Worm (Caenorhabditis elegans) whole organism, L1 larva: Measurements from ENCODE around the gene T01E8.8.

ENCODE experiments used
- C04F5.9 ChIP-seq: sonication (generic microtip); optimal IDR thresholded peaks from 2 replicates; lab custom pipeline; 2016; ENCODE audit warnings: missing genetic modification characterization, missing compliant biosample characterization
- C16A3.4 ChIP-seq: fragments of 150-350 bp; optimal IDR thresholded peaks from 2 replicates; lab custom pipeline; 2014; ENCODE audit warnings: missing biosample characterization, missing genetic modification characterization
- Y116A8C.19 ChIP-seq: sonication (generic microtip); optimal IDR thresholded peaks from 2 replicates; lab custom pipeline; 2016; ENCODE audit warnings: missing compliant biosample characterization, missing genetic modification characterization, borderline replicate concordance
- aha-1 ChIP-seq: fragments of 150-350 bp; optimal IDR thresholded peaks from 2 replicates; lab custom pipeline; 2014; ENCODE audit warnings: missing biosample characterization, missing genetic modification characterization
- ceh-8 ChIP-seq: fragments of 200-800 bp; sonication (Bioruptor generic); optimal IDR thresholded peaks from 2 replicates; lab custom pipeline; 2018; ENCODE audit warnings: mild to moderate bottlenecking, missing genetic modification characterization, moderate library complexity, missing compliant biosample characterization
- ceh-82 ChIP-seq, 3 experiments: fragments of 150-350 bp in 1 of 3; sonication (generic microtip) in 2 of 3; optimal IDR thresholded peaks; 2 replicates each; lab custom pipeline; 2014 to 2017; ENCODE audit warnings: missing biosample characterization in 3 of 3, missing genetic modification characterization in 3 of 3
- ces-1 ChIP-seq: fragments of 150-350 bp; optimal IDR thresholded peaks from 2 replicates; lab custom pipeline; 2014; ENCODE audit warnings: missing biosample characterization, missing genetic modification reagents, missing genetic modification characterization
- dsc-1 ChIP-seq: sonication (generic microtip); optimal IDR thresholded peaks from 2 replicates; lab custom pipeline; 2016; ENCODE audit warnings: mild to moderate bottlenecking, missing genetic modification characterization, missing compliant biosample characterization
- efl-3 ChIP-seq: fragments of 200-800 bp; sonication (Bioruptor generic); optimal IDR thresholded peaks from 2 replicates; lab custom pipeline; 2018; ENCODE audit warnings: mild to moderate bottlenecking, missing genetic modification characterization, missing compliant biosample characterization
- egl-13 ChIP-seq: sonication (generic microtip); optimal IDR thresholded peaks from 2 replicates; lab custom pipeline; 2016; ENCODE audit warnings: missing genotype, missing genetic modification reagents, missing genetic modification characterization, missing compliant biosample characterization
- egl-27 ChIP-seq, 2 experiments: fragments of 150-350 bp in 1 of 2; sonication (generic microtip); optimal IDR thresholded peaks; 3 replicates each; lab custom pipeline; 2017 to 2018; ENCODE audit warnings: missing biosample characterization in 2 of 2, missing genetic modification characterization in 2 of 2, missing genetic modification reagents in 2 of 2
- elt-3 ChIP-seq, 6 experiments: fragments of 150-350 bp in 1 of 6; sonication (generic microtip); optimal IDR thresholded peaks; 2 replicates each; lab custom pipeline; 2017 to 2018; ENCODE audit warnings: missing biosample characterization in 6 of 6, missing genetic modification characterization in 6 of 6, inconsistent platforms in 1 of 6
- ets-5 ChIP-seq: fragments of 200-800 bp; sonication (Bioruptor generic); IDR thresholded peaks from 2 replicates; pipeline ENCODE4 v1.3.6; 2022; ENCODE audit warnings: missing genetic modification characterization, missing compliant biosample characterization
- fkh-10 ChIP-seq: sonication (generic microtip); optimal IDR thresholded peaks from 2 replicates; lab custom pipeline; 2017; ENCODE audit warnings: missing biosample characterization, missing genetic modification reagents, missing genetic modification characterization
- fkh-4 ChIP-seq: sonication (generic microtip); optimal IDR thresholded peaks from 2 replicates; lab custom pipeline; 2016; ENCODE audit warnings: missing compliant biosample characterization, missing genetic modification characterization, borderline replicate concordance
- fkh-8 ChIP-seq: sonication (generic microtip); optimal IDR thresholded peaks from 2 replicates; lab custom pipeline; 2016; ENCODE audit warnings: mild to moderate bottlenecking, missing genetic modification characterization, missing compliant biosample characterization
- fos-1 ChIP-seq: fragments of 150-350 bp; optimal IDR thresholded peaks from 2 replicates; lab custom pipeline; 2014; ENCODE audit warnings: missing biosample characterization, missing genetic modification characterization
- grh-1 ChIP-seq: fragments of 200-800 bp; sonication (Bioruptor generic); IDR thresholded peaks from 2 replicates; pipeline ENCODE4 v1.3.6; 2022; ENCODE audit warnings: missing genetic modification reagents, missing genetic modification characterization, missing compliant biosample characterization
- hpl-2 ChIP-seq: fragments of 150-350 bp; optimal IDR thresholded peaks from 2 replicates; lab custom pipeline; 2014; ENCODE audit warnings: missing biosample characterization, missing genetic modification reagents, missing genetic modification characterization
- irx-1 ChIP-seq: sonication (generic microtip); optimal IDR thresholded peaks from 2 replicates; lab custom pipeline; 2016; ENCODE audit warnings: missing genetic modification characterization, missing compliant biosample characterization
- lin-13 ChIP-seq: fragments of 150-350 bp; optimal IDR thresholded peaks from 2 replicates; lab custom pipeline; 2014; ENCODE audit warnings: missing biosample characterization, missing genetic modification reagents, missing genetic modification characterization
- lin-15B ChIP-seq: fragments of 150-350 bp; sonication (generic microtip); optimal IDR thresholded peaks from 3 replicates; lab custom pipeline; 2014; ENCODE audit warnings: missing biosample characterization, missing genetic modification characterization
- lin-35 ChIP-seq, 2 experiments: fragments of 150-350 bp; optimal IDR thresholded peaks; 2 replicates each; lab custom pipeline; 2014; ENCODE audit warnings: missing biosample characterization in 2 of 2, missing genetic modification characterization in 2 of 2, missing genetic modification reagents in 2 of 2
- lin-39 ChIP-seq: fragments of 150-350 bp; optimal IDR thresholded peaks from 2 replicates; lab custom pipeline; 2014; ENCODE audit warnings: missing biosample characterization, missing genetic modification reagents, missing genetic modification characterization
- lsy-2 ChIP-seq, 2 experiments: fragments of 150-350 bp; optimal IDR thresholded peaks; 2 replicates each; lab custom pipeline; 2014; ENCODE audit warnings: missing biosample characterization in 2 of 2, missing genetic modification characterization in 2 of 2
- mdl-1 ChIP-seq, 2 experiments: fragments of 150-350 bp; optimal IDR thresholded peaks; 2 replicates each; lab custom pipeline; 2014 to 2017; ENCODE audit warnings: missing biosample characterization in 2 of 2, missing genetic modification characterization in 2 of 2, inconsistent platforms in 1 of 2
- mef-2 ChIP-seq: fragments of 150-350 bp; optimal IDR thresholded peaks from 2 replicates; lab custom pipeline; 2014; ENCODE audit warnings: missing biosample characterization, missing genetic modification characterization
- mep-1 ChIP-seq: fragments of 150-350 bp; optimal IDR thresholded peaks from 2 replicates; lab custom pipeline; 2014; ENCODE audit warnings: missing biosample characterization, missing genetic modification characterization
- nhr-11 ChIP-seq: fragments of 150-350 bp; optimal IDR thresholded peaks from 2 replicates; lab custom pipeline; 2014; ENCODE audit warnings: missing biosample characterization, missing genetic modification characterization
- nhr-12 ChIP-seq: sonication (generic microtip); optimal IDR thresholded peaks from 2 replicates; lab custom pipeline; 2017; ENCODE audit warnings: missing biosample characterization, missing genetic modification characterization
- nhr-19 ChIP-seq: fragments of 200-800 bp; sonication (Bioruptor generic); conservative IDR thresholded peaks from 2 replicates; pipeline ENCODE4 v1.3.6; 2022; ENCODE audit warnings: missing genetic modification characterization, missing compliant biosample characterization
- nhr-20 ChIP-seq: sonication (generic microtip); optimal IDR thresholded peaks from 2 replicates; lab custom pipeline; 2016; ENCODE audit warnings: mild to moderate bottlenecking, missing genetic modification characterization, missing compliant biosample characterization
- nhr-237 ChIP-seq: fragments of 150-350 bp; optimal IDR thresholded peaks from 2 replicates; lab custom pipeline; 2014; ENCODE audit warnings: missing biosample characterization, missing genetic modification characterization
- nhr-28 ChIP-seq: fragments of 150-350 bp; optimal IDR thresholded peaks from 2 replicates; lab custom pipeline; 2014; ENCODE audit warnings: missing biosample characterization, missing genetic modification characterization
- nhr-47 ChIP-seq: sonication (generic microtip); optimal IDR thresholded peaks from 2 replicates; lab custom pipeline; 2016; ENCODE audit warnings: mild to moderate bottlenecking, missing genetic modification characterization, moderate library complexity, missing compliant biosample characterization
- nhr-71 ChIP-seq: sonication (generic microtip); optimal IDR thresholded peaks from 2 replicates; lab custom pipeline; 2016; ENCODE audit warnings: mild to moderate bottlenecking, missing genetic modification characterization, moderate library complexity, missing compliant biosample characterization
- nhr-76 ChIP-seq: sonication (generic microtip); optimal IDR thresholded peaks from 2 replicates; lab custom pipeline; 2017; ENCODE audit warnings: missing biosample characterization, missing genetic modification characterization
- nhr-84 ChIP-seq: sonication (generic microtip); optimal IDR thresholded peaks from 2 replicates; lab custom pipeline; 2017; ENCODE audit warnings: missing biosample characterization, missing genetic modification characterization
- nhr-85 ChIP-seq: sonication (generic microtip); peaks from one replicate; lab custom pipeline; 2016; ENCODE audit warnings: missing genetic modification characterization, inconsistent platforms, missing compliant biosample characterization
- nhr-90 ChIP-seq: sonication (generic microtip); optimal IDR thresholded peaks from 2 replicates; lab custom pipeline; 2016; ENCODE audit warnings: mild to moderate bottlenecking, missing genetic modification characterization, missing compliant biosample characterization; ENCODE audit not compliant: poor library complexity
- pax-3 ChIP-seq: fragments of 200-800 bp; sonication (Bioruptor generic); optimal IDR thresholded peaks from 2 replicates; lab custom pipeline; 2018; ENCODE audit warnings: mild to moderate bottlenecking, missing genetic modification characterization, moderate library complexity, missing compliant biosample characterization
- pqm-1 ChIP-seq: sonication (generic microtip); optimal IDR thresholded peaks from 3 replicates; lab custom pipeline; 2017; ENCODE audit warnings: missing biosample characterization, missing genetic modification characterization
- skn-1 ChIP-seq: fragments of 150-350 bp; optimal IDR thresholded peaks from 2 replicates; lab custom pipeline; 2014; ENCODE audit warnings: missing biosample characterization, missing genetic modification characterization
- snu-23 ChIP-seq: sonication (generic microtip); optimal IDR thresholded peaks from 2 replicates; lab custom pipeline; 2016; ENCODE audit warnings: missing genetic modification characterization, missing compliant biosample characterization
- swsn-7 ChIP-seq: sonication (generic microtip); optimal IDR thresholded peaks from 2 replicates; lab custom pipeline; 2016; ENCODE audit warnings: missing genetic modification characterization, missing compliant biosample characterization
- tbx-2 ChIP-seq: sonication (generic microtip); optimal IDR thresholded peaks from 2 replicates; lab custom pipeline; 2016; ENCODE audit warnings: missing genetic modification characterization, missing compliant biosample characterization
- unc-130 ChIP-seq: fragments of 150-350 bp; optimal IDR thresholded peaks from 2 replicates; lab custom pipeline; 2017; ENCODE audit warnings: missing biosample characterization, missing genetic modification characterization, inconsistent platforms
- unc-62 ChIP-seq: fragments of 150-350 bp; optimal IDR thresholded peaks from 2 replicates; lab custom pipeline; 2014; ENCODE audit warnings: missing biosample characterization, missing genetic modification reagents, missing genetic modification characterization
- unc-86 ChIP-seq: sonication (generic microtip); optimal IDR thresholded peaks from 2 replicates; lab custom pipeline; 2016; ENCODE audit warnings: missing genetic modification characterization, missing compliant biosample characterization
- zip-4 ChIP-seq: fragments of 200-800 bp; sonication (Bioruptor generic); optimal IDR thresholded peaks from 2 replicates; lab custom pipeline; 2018; ENCODE audit warnings: mild to moderate bottlenecking, missing genetic modification characterization, moderate library complexity, missing compliant biosample characterization
- ztf-11 ChIP-seq, 2 experiments: sonication (generic microtip); optimal IDR thresholded peaks; 2 replicates each; lab custom pipeline; 2016 to 2017; ENCODE audit warnings: missing genetic modification characterization in 2 of 2, missing biosample characterization in 1 of 2, missing compliant biosample characterization in 1 of 2
- ztf-4 ChIP-seq: fragments of 150-350 bp; optimal IDR thresholded peaks from 2 replicates; lab custom pipeline; 2014; ENCODE audit warnings: missing biosample characterization, missing genetic modification characterization

Gene T01E8.8

ce11 chrII:10248355-10249041 lies 17.4 kb downstream of the T01E8.8 start, which contains the start of gene atad-3 (continued):
- TF ChIP-seq nhr-76 (no peak), egl-13 (tag; lab: Kevin White, UChicago) (peak; percentile 83), zip-4 (GFP tag; lab: Kevin White, UChicago) (peak; percentile 58), unc-62 (no peak), C04F5.9 (tag; lab: Kevin White, UChicago) (peak; percentile 83), ztf-4 (tag; lab: Kevin White, UChicago) (peak; percentile 59), nhr-28 (tag; lab: Kevin White, UChicago) (no peak), nhr-20 (tag; lab: Kevin White, UChicago) (peak; percentile 92), dsc-1 (tag; lab: Kevin White, UChicago) (peak; percentile 83), fkh-4 (tag; lab: Kevin White, UChicago) (peak; percentile 50), lin-35 (GFP tag; optimal IDR thresholded peaks at IDR 0.05; lab: Kevin White, UChicago) (peak; percentile 80 to 88), lin-39 (peak; percentile 44), lin-15B (tag; lab: Kevin White, UChicago) (peak; percentile 85), fkh-10 (peak; percentile 66), Y116A8C.19 (tag; lab: Kevin White, UChicago) (no peak), lsy-2 (tag; optimal IDR thresholded peaks at IDR 0.05; lab: Kevin White, UChicago) (peak; percentile 89 to 90), fkh-8 (peak; percentile 93), nhr-71 (peak; percentile 95), ces-1 (no peak), nhr-19 (GFP tag; lab: Robert Waterston, UW) (peak; percentile 95), ceh-8 (GFP tag; lab: Kevin White, UChicago) (peak; percentile 64), nhr-47 (tag; lab: Kevin White, UChicago) (peak; percentile 93), ztf-11 (tag; optimal IDR thresholded peaks at IDR 0.05; lab: Kevin White, UChicago) (peak in 1 of 2 experiments; percentile 91), mep-1 (tag; lab: Kevin White, UChicago) (peak; percentile 88), nhr-90 (peak; percentile 93), nhr-11 (tag; lab: Kevin White, UChicago) (peak; percentile 84), swsn-7 (tag; lab: Kevin White, UChicago) (peak; percentile 88), grh-1 (GFP tag; lab: Robert Waterston, UW) (peak; percentile 85), mef-2 (no peak), unc-86 (peak; percentile 90), egl-27 (tag; optimal IDR thresholded peaks at IDR 0.05; lab: Kevin White, UChicago) (no peak), C16A3.4 (tag; lab: Kevin White, UChicago) (peak; percentile 76), snu-23 (GFP tag; lab: Kevin White, UChicago) (peak; percentile 92), skn-1 (tag; lab: Kevin White, UChicago) (peak; percentile 81), nhr-84 (no peak), aha-1 (tag; lab: Kevin White, UChicago) (peak; percentile 57), unc-130 (tag; lab: Kevin White, UChicago) (peak; percentile 27), fos-1 (tag; lab: Kevin White, UChicago) (peak; percentile 69), nhr-237 (tag; lab: Kevin White, UChicago) (peak; percentile 70), mdl-1 (tag; optimal IDR thresholded peaks at IDR 0.05; lab: Kevin White, UChicago) (peak in 1 of 2 experiments; percentile 75), nhr-12 (tag; lab: Kevin White, UChicago) (no peak), ets-5 (GFP tag; lab: Robert Waterston, UW) (no peak), nhr-85 (tag; lab: Kevin White, UChicago) (peak; percentile 87), ceh-82 (tag; optimal IDR thresholded peaks at IDR 0.05; lab: Kevin White, UChicago) (peak; percentile 87 to 95 (median 90)), pqm-1 (tag; lab: Kevin White, UChicago) (no peak), pax-3 (tag; lab: Kevin White, UChicago) (peak; percentile 83), efl-3 (GFP tag; lab: Kevin White, UChicago) (no peak), hpl-2 (no peak), irx-1 (peak; percentile 74), lin-13 (GFP tag; lab: Kevin White, UChicago) (peak; percentile 90), tbx-2 (peak; percentile 91), elt-3 (tag; optimal IDR thresholded peaks at IDR 0.05; lab: Kevin White, UChicago) (peak in 3 of 6 experiments; percentile 48 to 65 (median 58))
